Worm (Caenorhabditis elegans) whole organism, early embryonic: Measurements from ENCODE around the gene str-139.

Experiments used
- aly-1 ChIP-seq: sonication (generic microtip); optimal IDR thresholded peaks from 2 replicates; lab custom pipeline; 2016; ENCODE audit warnings: missing genetic modification characterization, missing compliant biosample characterization
- ama-1 ChIP-seq: fragments of 150-350 bp; optimal IDR thresholded peaks from 2 replicates; lab custom pipeline; 2014
- ceh-13 ChIP-seq: fragments of 200-800 bp; sonication (Bioruptor generic); optimal IDR thresholded peaks from 2 replicates; lab custom pipeline; 2018; ENCODE audit warnings: mild to moderate bottlenecking, missing genetic modification characterization, missing compliant biosample characterization
- ceh-36 ChIP-seq: sonication (generic microtip); optimal IDR thresholded peaks from 2 replicates; lab custom pipeline; 2016; ENCODE audit warnings: missing genetic modification characterization, inconsistent platforms, missing compliant biosample characterization
- ets-7 ChIP-seq: sonication (generic microtip); optimal IDR thresholded peaks from 2 replicates; lab custom pipeline; 2016; ENCODE audit warnings: missing genotype, missing genetic modification characterization, missing compliant biosample characterization
- flt-1 ChIP-seq: fragments of 200-800 bp; sonication (Bioruptor generic); IDR thresholded peaks from 2 replicates; pipeline ENCODE4 v1.3.6; 2022; ENCODE audit warnings: missing genetic modification characterization, missing compliant biosample characterization
- hmbx-1 ChIP-seq: sonication (generic microtip); optimal IDR thresholded peaks from 2 replicates; lab custom pipeline; 2016; ENCODE audit warnings: mild to moderate bottlenecking, missing genetic modification characterization, missing compliant biosample characterization
- hmg-4 ChIP-seq: fragments of 200-800 bp; sonication (Bioruptor generic); optimal IDR thresholded peaks from 2 replicates; lab custom pipeline; 2018; ENCODE audit warnings: mild to moderate bottlenecking, missing genetic modification characterization, missing compliant biosample characterization
- hnd-1 ChIP-seq: sonication (generic microtip); optimal IDR thresholded peaks from 2 replicates; lab custom pipeline; 2016; ENCODE audit warnings: missing genetic modification characterization, missing compliant biosample characterization
- pes-1 ChIP-seq: fragments of 200-800 bp; sonication (Bioruptor generic); IDR thresholded peaks from 2 replicates; pipeline ENCODE4 v1.3.6; 2022; ENCODE audit warnings: missing genetic modification reagents, missing genetic modification characterization, missing compliant biosample characterization
- scrt-1 ChIP-seq: fragments of 200-800 bp; sonication (Bioruptor generic); IDR thresholded peaks from 2 replicates; pipeline ENCODE4 v1.3.6; 2022; ENCODE audit warnings: missing genetic modification characterization, missing compliant biosample characterization
- sea-1 ChIP-seq: fragments of 200-800 bp; sonication (Bioruptor generic); conservative IDR thresholded peaks from 2 replicates; pipeline ENCODE4 v1.3.6; 2022; ENCODE audit warnings: missing genetic modification characterization, missing compliant biosample characterization
- tbx-37 ChIP-seq: fragments of 200-800 bp; sonication (Bioruptor generic); conservative IDR thresholded peaks from 2 replicates; pipeline ENCODE4 v1.3.6; 2022; ENCODE audit warnings: missing genetic modification reagents, missing genetic modification characterization, missing compliant biosample characterization
- tra-4 ChIP-seq: sonication (generic microtip); optimal IDR thresholded peaks from 2 replicates; lab custom pipeline; 2017; ENCODE audit warnings: missing genetic modification characterization, missing compliant biosample characterization

DNA sequence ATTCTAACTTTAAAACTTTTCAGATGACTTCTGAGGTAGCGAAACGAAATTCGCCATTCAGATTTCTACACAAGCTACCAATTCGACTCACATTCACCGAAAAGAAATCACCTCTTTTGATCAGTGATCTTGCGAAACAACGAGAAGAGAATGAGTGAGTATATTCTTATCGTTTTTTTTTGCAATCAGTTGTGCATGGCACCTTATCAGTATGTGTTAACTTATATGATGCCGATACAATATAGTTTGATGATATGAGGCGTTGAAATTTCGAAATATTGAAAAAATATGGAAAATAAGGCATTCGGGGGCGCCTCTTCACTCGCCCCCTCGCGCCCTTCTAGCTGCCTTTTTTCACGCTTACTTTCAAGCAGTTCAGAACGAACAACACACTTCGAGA, 44.0 kb downstream of the str-139 start:
- no peak for TF ChIP-seq scrt-1 (GFP tag; lab: Robert Waterston, UW)
- no peak for TF ChIP-seq ceh-13 (GFP tag; lab: Kevin White, UChicago)
- TF ChIP-seq hnd-1 (tag; lab: Kevin White, UChicago), result no peak
- no peak for TF ChIP-seq hmbx-1 (tag; lab: Kevin White, UChicago)
- no peak for TF ChIP-seq hmg-4
- no peak for TF ChIP-seq sea-1
- no peak for TF ChIP-seq ama-1 (lab: Kevin White, UChicago)
- TF ChIP-seq tbx-37 (GFP tag; lab: Robert Waterston, UW), result no peak
- no peak for TF ChIP-seq ets-7
- no peak for TF ChIP-seq aly-1
- no peak for TF ChIP-seq tra-4
- no peak for TF ChIP-seq ceh-36 (tag; lab: Kevin White, UChicago)
- TF ChIP-seq pes-1 (GFP tag; lab: Robert Waterston, UW), result no peak
- TF ChIP-seq flt-1 (GFP tag; lab: Robert Waterston, UW), result no peak
